Fruit fly (Drosophila melanogaster) whole organism, prepupa: Measurements from ENCODE around the gene CG14257.

Experiments
- Blimp-1 ChIP-seq: fragments of 200-800 bp; sonication (Bioruptor generic); optimal IDR thresholded peaks from 3 replicates; lab custom pipeline; 2017; ENCODE audit warnings: missing biosample characterization, missing genetic modification characterization, mild to moderate bottlenecking, moderate library complexity, missing genetic modification reagents
- CG10669 ChIP-seq: fragments of 200-800 bp; sonication (Bioruptor generic); optimal IDR thresholded peaks from 3 replicates; lab custom pipeline; 2018; ENCODE audit warnings: missing biosample characterization, mild to moderate bottlenecking, missing genetic modification characterization, moderate library complexity
- CG11294 ChIP-seq: fragments of 200-800 bp; sonication (Bioruptor generic); IDR thresholded peaks from 2 replicates; pipeline ENCODE4 v1.3.6; 2022; ENCODE audit warnings: missing biosample characterization, missing genetic modification characterization
- CG11762 ChIP-seq: fragments of 200-800 bp; sonication (Bioruptor generic); optimal IDR thresholded peaks from 3 replicates; lab custom pipeline; 2016; ENCODE audit warnings: missing biosample characterization, missing genetic modification characterization; ENCODE audit not compliant: insufficient read depth
- CG11902 ChIP-seq: fragments of 200-800 bp; sonication (Bioruptor generic); optimal IDR thresholded peaks from 3 replicates; lab custom pipeline; 2016; ENCODE audit warnings: missing biosample characterization, missing genetic modification characterization
- CG15336 ChIP-seq: fragments of 200-800 bp; sonication (Bioruptor generic); IDR thresholded peaks from 2 replicates; pipeline ENCODE4 v1.3.6; 2022; ENCODE audit warnings: missing biosample characterization, missing genetic modification characterization
- CG16779 ChIP-seq: fragments of 200-800 bp; sonication (Bioruptor generic); optimal IDR thresholded peaks from 3 replicates; lab custom pipeline; 2017; ENCODE audit warnings: missing biosample characterization, mild to moderate bottlenecking, missing genetic modification characterization
- CG3032 ChIP-seq: fragments of 200-800 bp; optimal IDR thresholded peaks from 2 replicates; lab custom pipeline; 2019; ENCODE audit warnings: missing biosample characterization, mild to moderate bottlenecking, missing genetic modification characterization, moderate library complexity
- CG31627 ChIP-seq: fragments of 200-800 bp; sonication (Bioruptor generic); optimal IDR thresholded peaks from 3 replicates; lab custom pipeline; 2016; ENCODE audit warnings: missing biosample characterization, missing genetic modification characterization
- CG32006 ChIP-seq: fragments of 200-800 bp; sonication (Bioruptor generic); optimal IDR thresholded peaks from 3 replicates; lab custom pipeline; 2017; ENCODE audit warnings: missing biosample characterization, mild to moderate bottlenecking, missing genetic modification characterization
- CG34406 ChIP-seq: fragments of 200-800 bp; sonication (Bioruptor generic); optimal IDR thresholded peaks from 3 replicates; lab custom pipeline; 2016; ENCODE audit warnings: missing biosample characterization, missing genetic modification characterization
- CG4318 ChIP-seq: fragments of 200-800 bp; sonication (Bioruptor generic); optimal IDR thresholded peaks from 3 replicates; lab custom pipeline; 2017; ENCODE audit warnings: missing biosample characterization, mild to moderate bottlenecking, missing genetic modification characterization
- CG6163 ChIP-seq: fragments of 200-800 bp; sonication (Bioruptor generic); IDR thresholded peaks from 3 replicates; pipeline ENCODE4 v1.3.6; 2022; ENCODE audit warnings: missing biosample characterization, missing genetic modification characterization
- CG6276 ChIP-seq: fragments of 200-800 bp; sonication (Bioruptor generic); optimal IDR thresholded peaks from 2 replicates; lab custom pipeline; 2017; ENCODE audit warnings: missing biosample characterization, mild to moderate bottlenecking, missing genetic modification characterization
- CG6854 ChIP-seq: fragments of 200-800 bp; sonication (Bioruptor generic); optimal IDR thresholded peaks from 2 replicates; lab custom pipeline; 2017; ENCODE audit warnings: missing biosample characterization, mild to moderate bottlenecking, missing genetic modification characterization
- CG7368 ChIP-seq: fragments of 200-800 bp; sonication (Bioruptor generic); optimal IDR thresholded peaks from 3 replicates; lab custom pipeline; 2016; ENCODE audit warnings: missing biosample characterization, missing genetic modification characterization
- CG8119 ChIP-seq: fragments of 200-800 bp; sonication (Bioruptor generic); IDR thresholded peaks from 3 replicates; pipeline ENCODE4 v1.3.6; 2022; ENCODE audit warnings: missing biosample characterization, missing genetic modification characterization
- CG8319 ChIP-seq: fragments of 200-800 bp; sonication (Bioruptor generic); optimal IDR thresholded peaks from 3 replicates; lab custom pipeline; 2016; ENCODE audit warnings: missing biosample characterization, missing genetic modification characterization
- CG8632 ChIP-seq: fragments of 200-800 bp; sonication (Bioruptor generic); optimal IDR thresholded peaks from 3 replicates; lab custom pipeline; 2016; ENCODE audit warnings: missing biosample characterization, missing genetic modification characterization
- Eip78C ChIP-seq: fragments of 200-800 bp; sonication (Bioruptor generic); peaks from one replicate; lab custom pipeline; 2016; ENCODE audit warnings: missing biosample characterization, missing genetic modification characterization
- Ets21C ChIP-seq: fragments of 200-800 bp; sonication (Bioruptor generic); optimal IDR thresholded peaks from 3 replicates; lab custom pipeline; 2016; ENCODE audit warnings: missing biosample characterization, missing genetic modification characterization
- Gug ChIP-seq: fragments of 200-800 bp; sonication (Bioruptor generic); IDR thresholded peaks from 2 replicates; pipeline ENCODE4 v1.3.6; 2022; ENCODE audit warnings: missing biosample characterization, missing genetic modification characterization
- Hr38 ChIP-seq: sonication (Bioruptor generic); optimal IDR thresholded peaks from 2 replicates; lab custom pipeline; 2016; ENCODE audit warnings: missing biosample characterization, missing genetic modification characterization
- Hr4 ChIP-seq: fragments of 200-800 bp; sonication (Bioruptor generic); optimal IDR thresholded peaks from 3 replicates; lab custom pipeline; 2016; ENCODE audit warnings: missing biosample characterization, missing genetic modification characterization
- Met ChIP-seq: fragments of 200-800 bp; sonication (Bioruptor generic); optimal IDR thresholded peaks from 3 replicates; lab custom pipeline; 2016; ENCODE audit warnings: missing biosample characterization, missing genetic modification characterization
- OdsH ChIP-seq: fragments of 200-800 bp; sonication (Bioruptor generic); optimal IDR thresholded peaks from 3 replicates; lab custom pipeline; 2016; ENCODE audit warnings: missing biosample characterization, missing genetic modification characterization
- Smox ChIP-seq: fragments of 200-800 bp; sonication (Bioruptor generic); optimal IDR thresholded peaks from 3 replicates; lab custom pipeline; 2016; ENCODE audit warnings: missing biosample characterization, missing genetic modification characterization
- Sox102F ChIP-seq: fragments of 200-800 bp; sonication (Bioruptor generic); optimal IDR thresholded peaks from 2 replicates; lab custom pipeline; 2016; ENCODE audit warnings: missing biosample characterization, mild to moderate bottlenecking, missing genetic modification characterization
- Sox15 ChIP-seq: fragments of 200-800 bp; sonication (Bioruptor generic); optimal IDR thresholded peaks from 3 replicates; lab custom pipeline; 2016; ENCODE audit warnings: missing biosample characterization, missing genetic modification characterization
- acj6 ChIP-seq: fragments of 200-800 bp; sonication (Bioruptor generic); optimal IDR thresholded peaks from 3 replicates; lab custom pipeline; 2016; ENCODE audit warnings: missing biosample characterization, missing genetic modification characterization
- cyc ChIP-seq: fragments of 200-800 bp; sonication (Bioruptor generic); optimal IDR thresholded peaks from 3 replicates; lab custom pipeline; 2016; ENCODE audit warnings: missing biosample characterization, missing genetic modification characterization
- dsx ChIP-seq: fragments of 200-800 bp; optimal IDR thresholded peaks from 3 replicates; lab custom pipeline; 2019; ENCODE audit warnings: missing biosample characterization, mild to moderate bottlenecking, missing genetic modification characterization, moderate library complexity; ENCODE audit not compliant: poor library complexity, severe bottlenecking
- eg ChIP-seq: fragments of 200-800 bp; sonication (Bioruptor generic); IDR thresholded peaks from 3 replicates; pipeline ENCODE4 v1.3.6; 2022; ENCODE audit warnings: missing biosample characterization, missing genetic modification characterization
- esn ChIP-seq: fragments of 200-800 bp; sonication (Bioruptor generic); optimal IDR thresholded peaks from 2 replicates; lab custom pipeline; 2016; ENCODE audit warnings: missing biosample characterization, mild to moderate bottlenecking, missing genetic modification characterization, moderate library complexity
- fkh ChIP-seq: fragments of 200-800 bp; sonication (Bioruptor generic); optimal IDR thresholded peaks from 3 replicates; lab custom pipeline; 2017; ENCODE audit warnings: missing biosample characterization, mild to moderate bottlenecking, missing genetic modification characterization, moderate library complexity
- net ChIP-seq: fragments of 200-800 bp; sonication (Bioruptor generic); optimal IDR thresholded peaks from 3 replicates; lab custom pipeline; 2016; ENCODE audit warnings: missing biosample characterization, missing genetic modification characterization
- ss ChIP-seq, 2 experiments: fragments of 200-800 bp; sonication (Bioruptor generic); optimal IDR thresholded peaks; 2 replicates in 1 of 2; 3 replicates in 1 of 2; lab custom pipeline; 2017 to 2018; ENCODE audit warnings: mild to moderate bottlenecking in 2 of 2, missing biosample characterization in 2 of 2, missing genetic modification characterization in 2 of 2, moderate library complexity in 1 of 2
- topi ChIP-seq: fragments of 200-800 bp; sonication (Bioruptor generic); optimal IDR thresholded peaks from 3 replicates; lab custom pipeline; 2016; ENCODE audit warnings: missing biosample characterization, missing genetic modification characterization
- vri ChIP-seq: fragments of 200-800 bp; sonication (Bioruptor generic); optimal IDR thresholded peaks from 3 replicates; lab custom pipeline; 2016; ENCODE audit warnings: missing biosample characterization, mild to moderate bottlenecking, missing genetic modification characterization

Gene CG14257

DNA sequence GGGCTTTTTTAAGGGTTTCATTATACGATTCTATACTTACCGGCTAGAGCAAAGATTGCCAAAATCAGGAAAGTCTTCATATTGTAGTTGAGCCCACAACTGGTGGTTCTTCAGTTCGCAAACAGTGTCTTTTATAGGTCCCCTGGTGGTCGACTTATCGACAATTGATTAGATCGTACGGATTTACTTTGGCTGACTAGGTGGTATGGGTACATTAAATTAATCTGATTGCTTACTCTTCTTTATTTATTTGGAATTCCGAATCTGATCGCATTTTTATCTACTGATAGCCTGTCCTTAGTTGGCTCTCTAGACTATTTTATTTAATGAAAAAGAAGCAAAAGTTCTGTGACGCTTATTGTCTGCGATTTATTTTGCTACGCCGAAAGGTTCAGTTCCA lies 49.7 kb upstream of the CG14257 start, which contains the start of gene CG6271:
CG6271 (minus strand) TSS at position 101 of the 400 bp plus-strand sequence.
- TF ChIP-seq cyc (GFP tag; lab: Kevin White, UChicago) (no peak), topi (GFP tag; lab: Kevin White, UChicago) (no peak), Eip78C (GFP tag; lab: Kevin White, UChicago) (no peak), CG10669 (GFP tag; lab: Kevin White, UChicago) (no peak), CG7368 (GFP tag; lab: Kevin White, UChicago) (no peak), fkh (GFP tag; lab: Kevin White, UChicago) (no peak), CG6163 (GFP tag; lab: Robert Waterston, UW) (no peak), Met (no peak), OdsH (no peak), CG6276 (GFP tag; lab: Kevin White, UChicago) (no peak), Ets21C (GFP tag; lab: Kevin White, UChicago) (no peak), eg (no peak), Sox15 (GFP tag; lab: Kevin White, UChicago) (no peak)

DNA sequence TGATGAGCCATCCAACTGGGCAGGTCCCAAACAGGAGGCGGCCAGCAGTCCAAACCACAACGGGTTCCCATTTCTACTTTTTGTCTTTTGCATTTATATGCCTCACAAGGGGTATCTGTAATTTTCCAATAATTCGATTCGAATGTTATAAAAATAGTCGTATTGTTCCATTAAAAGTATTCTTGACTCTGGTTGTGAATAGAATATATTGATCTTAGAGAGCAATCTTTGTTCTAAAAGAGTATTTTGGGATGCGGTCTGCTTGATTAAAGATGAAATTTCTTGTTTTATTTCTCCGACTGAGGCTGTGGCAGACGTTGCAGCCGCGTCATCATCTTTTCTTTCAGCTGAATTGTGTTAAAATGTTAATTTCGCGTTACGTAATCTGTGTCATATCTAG lies 41.7 kb upstream of the CG14257 start:
- TF ChIP-seq Hr38 (GFP tag; lab: Kevin White, UChicago) (no peak), dsx (GFP tag; lab: Kevin White, UChicago) (no peak), CG7368 (GFP tag; lab: Kevin White, UChicago) (no peak), Blimp-1 (GFP tag; lab: Kevin White, UChicago) (no peak), CG15336 (GFP tag; lab: Robert Waterston, UW) (0 out of 2 replicates have a peak, but pooled peaks have one; percentile 51), CG11762 (no peak), CG32006 (peak; percentile 51), CG6854 (no peak), esn (no peak), CG6163 (GFP tag; lab: Robert Waterston, UW) (peak; percentile 30; the same call in 1 of the 3 replicates), acj6 (GFP tag; lab: Kevin White, UChicago) (no peak), Met (no peak), Hr4 (GFP tag; lab: Kevin White, UChicago) (peak; percentile 23), Gug (GFP tag; lab: Robert Waterston, UW) (no peak), Smox (GFP tag; lab: Kevin White, UChicago) (no peak), CG8319 (GFP tag; lab: Kevin White, UChicago) (no peak), vri (no peak), CG3032 (tag; lab: Kevin White, UChicago) (no peak), CG8119 (GFP tag; lab: Robert Waterston, UW) (peak; percentile 51; the same call in 1 of the 3 replicates), CG11294 (no peak), OdsH (peak; percentile 2), fkh (GFP tag; lab: Kevin White, UChicago) (no peak), Ets21C (GFP tag; lab: Kevin White, UChicago) (no peak), Eip78C (GFP tag; lab: Kevin White, UChicago) (peak; percentile 68), CG31627 (GFP tag; lab: Kevin White, UChicago) (no peak), CG11902 (GFP tag; lab: Kevin White, UChicago) (no peak), Sox102F (GFP tag; lab: Kevin White, UChicago) (no peak), CG16779 (no peak), CG34406 (GFP tag; lab: Kevin White, UChicago) (peak; percentile 17), cyc (GFP tag; lab: Kevin White, UChicago) (no peak), net (GFP tag; lab: Kevin White, UChicago) (no peak), eg (peak; percentile 41; the same call in 1 of the 3 replicates), CG4318 (no peak), ss (GFP tag; optimal IDR thresholded peaks at IDR 0.05; lab: Kevin White, UChicago) (no peak), CG8632 (GFP tag; lab: Kevin White, UChicago) (no peak), CG6276 (GFP tag; lab: Kevin White, UChicago) (peak; percentile 51)
